Worm (Caenorhabditis elegans) whole organism, early embryonic: Measurements from ENCODE around the gene F37H8.6.

Source experiments
- ama-1 ChIP-seq: fragments of 150-350 bp; optimal IDR thresholded peaks from 2 replicates; lab custom pipeline; 2014
- hnd-1 ChIP-seq: sonication (generic microtip); optimal IDR thresholded peaks from 2 replicates; lab custom pipeline; 2016; ENCODE audit warnings: missing genetic modification characterization, missing compliant biosample characterization
- pes-1 ChIP-seq: fragments of 200-800 bp; sonication (Bioruptor generic); IDR thresholded peaks from 2 replicates; pipeline ENCODE4 v1.3.6; 2022; ENCODE audit warnings: missing genetic modification reagents, missing genetic modification characterization, missing compliant biosample characterization
- tbx-37 ChIP-seq: fragments of 200-800 bp; sonication (Bioruptor generic); conservative IDR thresholded peaks from 2 replicates; pipeline ENCODE4 v1.3.6; 2022; ENCODE audit warnings: missing genetic modification reagents, missing genetic modification characterization, missing compliant biosample characterization

ce11 chrII:11176441-11176840, 835 bp downstream of the F37H8.6 start:
- TF ChIP-seq ama-1 (lab: Kevin White, UChicago) = no peak
- TF ChIP-seq hnd-1 = no peak
- TF ChIP-seq pes-1 (GFP tag; lab: Robert Waterston, UW) = no peak
- no peak for TF ChIP-seq tbx-37
